Worm (Caenorhabditis elegans) whole organism, young adult: Measurements from ENCODE around the gene nuc-1.

Source experiments
- F22D6.2 ChIP-seq: sonication (generic microtip); optimal IDR thresholded peaks from 2 replicates; lab custom pipeline; 2016; ENCODE audit warnings: mild to moderate bottlenecking, missing genetic modification characterization, missing compliant biosample characterization
- F33H1.4 ChIP-seq: fragments of 200-800 bp; sonication (Bioruptor generic); IDR thresholded peaks from 2 replicates; pipeline ENCODE4 v1.3.6; 2022; ENCODE audit warnings: missing genetic modification reagents, missing genetic modification characterization, missing compliant biosample characterization
- F39B2.1 ChIP-seq: fragments of 200-800 bp; sonication (Bioruptor generic); IDR thresholded peaks from 2 replicates; pipeline ENCODE4 v1.3.6; 2022; ENCODE audit warnings: missing genetic modification reagents, missing genetic modification characterization, missing compliant biosample characterization
- Y53F4B.3 ChIP-seq: fragments of 200-800 bp; sonication (Bioruptor generic); IDR thresholded peaks from 2 replicates; pipeline ENCODE4 v1.3.6; 2022; ENCODE audit warnings: missing genetic modification reagents, missing genetic modification characterization, missing compliant biosample characterization
- Y53G8AR.9 ChIP-seq: fragments of 200-800 bp; sonication (Bioruptor generic); conservative IDR thresholded peaks from 2 replicates; pipeline ENCODE4 v1.3.6; 2022; ENCODE audit warnings: missing genetic modification reagents, missing genetic modification characterization, missing compliant biosample characterization
- ZK185.1 ChIP-seq: sonication (generic microtip); optimal IDR thresholded peaks from 2 replicates; lab custom pipeline; 2016; ENCODE audit warnings: mild to moderate bottlenecking, missing genetic modification characterization, missing compliant biosample characterization; ENCODE audit not compliant: poor library complexity, severe bottlenecking
- aptf-2 ChIP-seq: fragments of 200-800 bp; sonication (Bioruptor generic); conservative IDR thresholded peaks from 2 replicates; pipeline ENCODE4 v1.3.6; 2022; ENCODE audit warnings: missing genetic modification reagents, missing genetic modification characterization, missing compliant biosample characterization
- atf-7 ChIP-seq: sonication (generic microtip); optimal IDR thresholded peaks from 2 replicates; lab custom pipeline; 2017; ENCODE audit warnings: mild to moderate bottlenecking, missing genetic modification characterization, missing compliant biosample characterization
- attf-5 ChIP-seq: fragments of 200-800 bp; sonication (Bioruptor generic); optimal IDR thresholded peaks from 2 replicates; lab custom pipeline; 2018; ENCODE audit warnings: mild to moderate bottlenecking, missing genetic modification characterization, missing compliant biosample characterization
- bed-2 ChIP-seq: fragments of 200-800 bp; sonication (Bioruptor generic); IDR thresholded peaks from 2 replicates; pipeline ENCODE4 v1.3.6; 2022; ENCODE audit warnings: missing genetic modification reagents, missing genetic modification characterization, missing compliant biosample characterization
- cebp-1 ChIP-seq, 2 experiments: fragments of 200-800 bp in 1 of 2; sonication (Bioruptor generic) in 1 of 2; sonication (generic microtip) in 1 of 2; IDR thresholded peaks in 1 of 2; optimal IDR thresholded peaks in 1 of 2; 2 replicates each; pipeline versions ENCODE4 v1.3.6 to Lab custom; 2017 to 2022; ENCODE audit warnings: missing compliant biosample characterization in 2 of 2, missing genetic modification characterization in 2 of 2, mild to moderate bottlenecking in 1 of 2, missing genetic modification reagents in 1 of 2, moderate library complexity in 1 of 2
- ceh-27 ChIP-seq: fragments of 200-800 bp; sonication (Bioruptor generic); optimal IDR thresholded peaks from 2 replicates; lab custom pipeline; 2018; ENCODE audit warnings: mild to moderate bottlenecking, missing genetic modification characterization, moderate library complexity, missing compliant biosample characterization
- ceh-79 ChIP-seq: sonication (generic microtip); optimal IDR thresholded peaks from 2 replicates; lab custom pipeline; 2017; ENCODE audit warnings: mild to moderate bottlenecking, missing genetic modification characterization, missing compliant biosample characterization
- ceh-91 ChIP-seq: fragments of 200-800 bp; sonication (Bioruptor generic); IDR thresholded peaks from 2 replicates; pipeline ENCODE4 v1.3.6; 2022; ENCODE audit warnings: missing genetic modification reagents, missing genetic modification characterization, missing compliant biosample characterization
- dox-1 ChIP-seq: fragments of 200-800 bp; sonication (Bioruptor generic); IDR thresholded peaks from 2 replicates; pipeline ENCODE4 v1.3.6; 2022; ENCODE audit warnings: missing genetic modification reagents, missing genetic modification characterization, missing compliant biosample characterization
- ekl-4 ChIP-seq: fragments of 200-800 bp; sonication (Bioruptor generic); IDR thresholded peaks from 2 replicates; pipeline ENCODE4 v1.3.6; 2022; ENCODE audit warnings: missing genetic modification reagents, missing genetic modification characterization, missing compliant biosample characterization
- ets-4 ChIP-seq: fragments of 200-800 bp; sonication (Bioruptor generic); optimal IDR thresholded peaks from 2 replicates; lab custom pipeline; 2018; ENCODE audit warnings: mild to moderate bottlenecking, missing genetic modification characterization, missing compliant biosample characterization
- lag-1 ChIP-seq: fragments of 200-800 bp; sonication (Bioruptor generic); IDR thresholded peaks from 2 replicates; pipeline ENCODE4 v1.3.6; 2022; ENCODE audit warnings: missing genetic modification reagents, missing genetic modification characterization, missing compliant biosample characterization
- lin-40 ChIP-seq: sonication (generic microtip); optimal IDR thresholded peaks from 2 replicates; lab custom pipeline; 2016; ENCODE audit warnings: missing genetic modification characterization, mild to moderate bottlenecking, missing compliant biosample characterization, missing genotype, missing genetic modification reagents
- lir-1 ChIP-seq: fragments of 200-800 bp; sonication (Bioruptor generic); conservative IDR thresholded peaks from 2 replicates; pipeline ENCODE4 v1.3.6; 2022; ENCODE audit warnings: missing genetic modification reagents, missing genetic modification characterization, missing compliant biosample characterization
- mxl-1 ChIP-seq: sonication (generic microtip); optimal IDR thresholded peaks from 2 replicates; lab custom pipeline; 2016; ENCODE audit warnings: missing genetic modification characterization, missing compliant biosample characterization
- nfya-1 ChIP-seq: sonication (generic microtip); optimal IDR thresholded peaks from 2 replicates; lab custom pipeline; 2017; ENCODE audit warnings: antibody characterized with exemption, missing compliant biosample characterization, missing genetic modification characterization, borderline replicate concordance; ENCODE audit not compliant: insufficient read depth
- nhr-27 ChIP-seq: fragments of 200-800 bp; sonication (Bioruptor generic); optimal IDR thresholded peaks from 2 replicates; lab custom pipeline; 2018; ENCODE audit warnings: mild to moderate bottlenecking, missing genetic modification characterization, moderate library complexity, missing compliant biosample characterization
- rec-8 ChIP-seq, 2 experiments: sonication (generic microtip); optimal IDR thresholded peaks; 2 replicates each; lab custom pipeline; 2016; ENCODE audit warnings: mild to moderate bottlenecking in 2 of 2, missing genetic modification characterization in 2 of 2, missing genetic modification reagents in 2 of 2, missing genotype in 2 of 2, missing biosample characterization in 1 of 2, missing compliant biosample characterization in 1 of 2, moderate library complexity in 1 of 2
- repo-1 ChIP-seq: sonication (generic microtip); optimal IDR thresholded peaks from 2 replicates; lab custom pipeline; 2017; ENCODE audit warnings: mild to moderate bottlenecking, missing genetic modification characterization, missing compliant biosample characterization
- tbx-9 ChIP-seq: sonication (generic microtip); optimal IDR thresholded peaks from 2 replicates; lab custom pipeline; 2016; ENCODE audit warnings: borderline replicate concordance, missing genetic modification characterization, inconsistent platforms, missing compliant biosample characterization
- unc-130 ChIP-seq: sonication (generic microtip); optimal IDR thresholded peaks from 2 replicates; lab custom pipeline; 2016; ENCODE audit warnings: missing genetic modification reagents, missing genetic modification characterization, missing compliant biosample characterization
- unc-62 ChIP-seq: fragments of 150-350 bp; optimal IDR thresholded peaks from 2 replicates; lab custom pipeline; 2014; ENCODE audit warnings: missing biosample characterization, missing genetic modification reagents, missing genetic modification characterization
- ztf-6 ChIP-seq: fragments of 200-800 bp; sonication (Bioruptor generic); IDR thresholded peaks from 2 replicates; pipeline ENCODE4 v1.3.6; 2022; ENCODE audit warnings: missing genetic modification reagents, missing genetic modification characterization, missing compliant biosample characterization

Gene nuc-1

ce11 chrX:9587642-9588041, 47.9 kb downstream of the nuc-1 start, which contains the start of gene gpx-3:
TSS of gene gpx-3 (plus strand) at chrX:9587942.
- TF ChIP-seq ets-4 (GFP tag; lab: Kevin White, UChicago), result no peak
- no peak for TF ChIP-seq nhr-27 (tag; lab: Kevin White, UChicago)
- TF ChIP-seq ZK185.1 (tag; lab: Kevin White, UChicago), result no peak
- TF ChIP-seq ekl-4 (GFP tag; lab: Robert Waterston, UW), result no peak
- TF ChIP-seq cebp-1 (GFP tag; IDR thresholded peaks at IDR 0.05; lab: Robert Waterston, UW), result no peak
- no peak for TF ChIP-seq cebp-1 (tag; optimal IDR thresholded peaks at IDR 0.05; lab: Kevin White, UChicago)
- TF ChIP-seq lin-40 (tag; lab: Kevin White, UChicago), result no peak
- TF ChIP-seq lir-1 (GFP tag; lab: Robert Waterston, UW), result no peak
- TF ChIP-seq unc-130, result no peak
- no peak for TF ChIP-seq aptf-2
- TF ChIP-seq unc-62, result no peak
- TF ChIP-seq ceh-27 (GFP tag; lab: Kevin White, UChicago), result no peak
- no peak for TF ChIP-seq atf-7 (tag; lab: Kevin White, UChicago)
- no peak for TF ChIP-seq tbx-9 (tag; lab: Kevin White, UChicago)
- no peak for TF ChIP-seq rec-8 (tag; optimal IDR thresholded peaks at IDR 0.05; lab: Kevin White, UChicago)
- no peak for TF ChIP-seq lag-1
- no peak for TF ChIP-seq attf-5 (GFP tag; lab: Kevin White, UChicago)
- TF ChIP-seq, all 124 proteins: peak for 0

DNA sequence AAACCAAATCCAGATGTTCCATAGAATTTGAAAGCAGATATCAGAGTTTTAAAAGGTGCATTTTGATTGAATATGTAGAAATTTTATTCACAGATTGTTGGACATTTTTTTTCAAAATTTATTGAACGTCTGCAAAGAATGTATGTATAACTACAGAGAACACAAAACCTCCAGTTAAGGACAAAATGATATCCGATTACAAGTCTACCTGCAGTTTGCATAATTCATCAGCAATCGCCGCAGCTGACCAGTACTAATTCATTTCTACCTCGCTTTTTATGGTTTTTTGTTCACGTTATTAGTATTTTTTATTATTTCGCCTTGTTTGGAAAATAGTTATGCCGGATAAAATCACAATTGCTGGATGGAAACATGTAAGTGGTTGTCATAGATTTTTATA, 49.4 kb downstream of the nuc-1 start, which contains the start of gene del-8:
Gene del-8 (plus strand): TSS at position 301 of the 400 bp plus-strand sequence.
- no peak for TF ChIP-seq F39B2.1 (GFP tag; lab: Robert Waterston, UW)
- TF ChIP-seq mxl-1, result no peak
- no peak for TF ChIP-seq bed-2
- no peak for TF ChIP-seq ztf-6 (GFP tag; lab: Robert Waterston, UW)
- TF ChIP-seq dox-1, result no peak
- TF ChIP-seq nfya-1, result no peak
- no peak for TF ChIP-seq rec-8 (tag; optimal IDR thresholded peaks at IDR 0.05; lab: Kevin White, UChicago)
- no peak for TF ChIP-seq F33H1.4
- no peak for TF ChIP-seq ceh-91
- no peak for TF ChIP-seq ceh-79 (tag; lab: Kevin White, UChicago)
- no peak for TF ChIP-seq F22D6.2 (tag; lab: Kevin White, UChicago)
- no peak for TF ChIP-seq Y53F4B.3 (GFP tag; lab: Robert Waterston, UW)
- TF ChIP-seq repo-1 (tag; lab: Kevin White, UChicago), result no peak
- no peak for TF ChIP-seq Y53G8AR.9 (GFP tag; lab: Robert Waterston, UW)
- TF ChIP-seq, all 124 proteins: peak for 0
